Fruit fly (Drosophila melanogaster) whole organism, embryonic: ENCODE results near the gene CG2120.

Experiments used
- Asciz ChIP-seq: fragments of 200-800 bp; sonication (Bioruptor generic); optimal IDR thresholded peaks from 2 replicates; lab custom pipeline; 2017; ENCODE audit warnings: missing biosample characterization, mild to moderate bottlenecking, missing genetic modification characterization, missing genetic modification reagents
- B-H1 ChIP-seq: fragments of 200-800 bp; sonication (Bioruptor generic); IDR thresholded peaks from 3 replicates; pipeline ENCODE4 v1.3.6; 2022; ENCODE audit warnings: missing biosample characterization, missing genetic modification characterization
- CG10274 ChIP-seq: fragments of 200-800 bp; sonication (Bioruptor generic); optimal IDR thresholded peaks from 3 replicates; lab custom pipeline; 2017; ENCODE audit warnings: missing biosample characterization, mild to moderate bottlenecking, missing genetic modification characterization
- CG10321 ChIP-seq: fragments of 200-800 bp; sonication (Bioruptor generic); IDR thresholded peaks from 2 replicates; pipeline ENCODE4 v1.3.6; 2022; ENCODE audit warnings: missing biosample characterization, missing genetic modification characterization
- CG13296 ChIP-seq: fragments of 200-800 bp; sonication (Bioruptor generic); optimal IDR thresholded peaks from 3 replicates; lab custom pipeline; 2018; ENCODE audit warnings: missing biosample characterization, mild to moderate bottlenecking, missing genetic modification characterization
- CG17359 ChIP-seq: fragments of 200-800 bp; sonication (Bioruptor generic); optimal IDR thresholded peaks from 3 replicates; lab custom pipeline; 2018; ENCODE audit warnings: missing biosample characterization, mild to moderate bottlenecking, missing genetic modification characterization, moderate library complexity
- CG42726 ChIP-seq: fragments of 200-800 bp; sonication (Bioruptor generic); IDR thresholded peaks from 2 replicates; pipeline ENCODE4 v1.3.6; 2022; ENCODE audit warnings: missing biosample characterization, missing genetic modification characterization; ENCODE audit not compliant: partially characterized antibody
- CG4404 ChIP-seq: fragments of 200-800 bp; sonication (Bioruptor generic); IDR thresholded peaks from 2 replicates; pipeline ENCODE4 v1.3.6; 2022; ENCODE audit warnings: missing biosample characterization, missing genetic modification characterization
- CG4854 ChIP-seq: fragments of 200-800 bp; sonication (Bioruptor generic); optimal IDR thresholded peaks from 2 replicates; lab custom pipeline; 2016; ENCODE audit warnings: missing biosample characterization, missing genetic modification characterization, inconsistent platforms
- CG6683 ChIP-seq: fragments of 200-800 bp; sonication (Bioruptor generic); optimal IDR thresholded peaks from 2 replicates; lab custom pipeline; 2017; ENCODE audit warnings: missing biosample characterization, mild to moderate bottlenecking, missing genetic modification characterization, missing genetic modification reagents
- CG6813 ChIP-seq: fragments of 200-800 bp; sonication (Bioruptor generic); optimal IDR thresholded peaks from 2 replicates; lab custom pipeline; 2017; ENCODE audit warnings: missing biosample characterization, missing genetic modification characterization, mild to moderate bottlenecking, moderate library complexity, missing genetic modification reagents
- CG7745 ChIP-seq: fragments of 200-800 bp; sonication (Bioruptor generic); optimal IDR thresholded peaks from 2 replicates; lab custom pipeline; 2018; ENCODE audit warnings: missing biosample characterization, mild to moderate bottlenecking, missing genetic modification characterization, moderate library complexity
- CG7987 ChIP-seq: fragments of 200-800 bp; sonication (Bioruptor generic); optimal IDR thresholded peaks from 2 replicates; lab custom pipeline; 2018; ENCODE audit warnings: missing biosample characterization, mild to moderate bottlenecking, missing genetic modification characterization, moderate library complexity
- CG8089 ChIP-seq: fragments of 200-800 bp; sonication (Bioruptor generic); optimal IDR thresholded peaks from 3 replicates; lab custom pipeline; 2016; ENCODE audit warnings: missing biosample characterization, missing genetic modification characterization
- Chrac-16 ChIP-seq: fragments of 200-800 bp; sonication (Bioruptor generic); optimal IDR thresholded peaks from 3 replicates; lab custom pipeline; 2016; ENCODE audit warnings: missing biosample characterization, missing genetic modification characterization
- Deaf1 ChIP-seq: fragments of 200-800 bp; optimal IDR thresholded peaks from 3 replicates; lab custom pipeline; 2019; ENCODE audit warnings: missing biosample characterization, mild to moderate bottlenecking, missing genetic modification characterization, moderate library complexity
- Drgx ChIP-seq: fragments of 200-800 bp; sonication (Bioruptor generic); IDR thresholded peaks from 2 replicates; pipeline ENCODE4 v1.3.6; 2022; ENCODE audit warnings: missing biosample characterization, missing genetic modification characterization
- HmgZ ChIP-seq: fragments of 200-800 bp; sonication (Bioruptor generic); optimal IDR thresholded peaks from 2 replicates; lab custom pipeline; 2018; ENCODE audit warnings: missing biosample characterization, mild to moderate bottlenecking, missing genetic modification characterization
- Hr78 ChIP-seq, 2 experiments: fragments of 200-800 bp in 1 of 2; fragments of >200 bp in 1 of 2; sonication (Bioruptor generic) in 1 of 2; optimal IDR thresholded peaks; 2 replicates each; lab custom pipeline; 2017 to 2019; ENCODE audit warnings: missing biosample characterization in 2 of 2, missing genetic modification characterization in 2 of 2, mild to moderate bottlenecking in 1 of 2, moderate library complexity in 1 of 2
- Med ChIP-seq: fragments of 200-800 bp; sonication (Bioruptor generic); peaks from one replicate; lab custom pipeline; 2016; ENCODE audit warnings: missing biosample characterization, missing genetic modification characterization, mild to moderate bottlenecking, inconsistent platforms, moderate library complexity
- Optix ChIP-seq: fragments of 200-800 bp; sonication (Bioruptor generic); IDR thresholded peaks from 3 replicates; pipeline ENCODE4 v1.3.6; 2022; ENCODE audit warnings: missing biosample characterization, missing genetic modification characterization
- PHDP ChIP-seq: fragments of 200-800 bp; sonication (Bioruptor generic); optimal IDR thresholded peaks from 3 replicates; lab custom pipeline; 2018; ENCODE audit warnings: missing biosample characterization, mild to moderate bottlenecking, missing genetic modification characterization, moderate library complexity
- Pdp1 ChIP-seq, 2 experiments: fragments of 200-800 bp; sonication (Bioruptor generic); optimal IDR thresholded peaks; 3 replicates each; lab custom pipeline; 2016; ENCODE audit warnings: missing biosample characterization in 2 of 2, missing genetic modification characterization in 2 of 2, mild to moderate bottlenecking in 1 of 2, moderate library complexity in 1 of 2
- Ssrp ChIP-seq: fragments of 200-800 bp; sonication (Bioruptor generic); optimal IDR thresholded peaks from 2 replicates; lab custom pipeline; 2018; ENCODE audit warnings: missing biosample characterization, mild to moderate bottlenecking, missing genetic modification characterization, moderate library complexity
- Taf1 ChIP-seq: fragments of 200-800 bp; sonication (Bioruptor generic); IDR thresholded peaks from 2 replicates; pipeline ENCODE4 v1.3.6; 2022; ENCODE audit warnings: missing biosample characterization, missing genetic modification characterization
- Vsx1 ChIP-seq: fragments of 200-800 bp; sonication (Bioruptor generic); optimal IDR thresholded peaks from 2 replicates; lab custom pipeline; 2017; ENCODE audit warnings: missing biosample characterization, mild to moderate bottlenecking, missing genetic modification characterization, missing genetic modification reagents
- chinmo ChIP-seq: fragments of 200-800 bp; sonication (Bioruptor generic); IDR thresholded peaks from 4 replicates; pipeline ENCODE4 v1.3.6; 2022; ENCODE audit warnings: missing biosample characterization, missing genetic modification characterization; ENCODE audit not compliant: partially characterized antibody
- chn ChIP-seq: fragments of 200-800 bp; sonication (Bioruptor generic); optimal IDR thresholded peaks from 2 replicates; lab custom pipeline; 2016; ENCODE audit warnings: missing biosample characterization, missing genetic modification characterization
- dysf ChIP-seq: fragments of 200-800 bp; sonication (Bioruptor generic); IDR thresholded peaks from 3 replicates; pipeline ENCODE4 v1.3.6; 2022; ENCODE audit warnings: missing biosample characterization, missing genetic modification characterization
- exex ChIP-seq: fragments of 200-800 bp; sonication (Bioruptor generic); optimal IDR thresholded peaks from 4 replicates; lab custom pipeline; 2018; ENCODE audit warnings: missing biosample characterization, mild to moderate bottlenecking, missing genetic modification characterization, moderate library complexity
- gro ChIP-seq: fragments of 200-800 bp; sonication (Bioruptor generic); optimal IDR thresholded peaks from 2 replicates; lab custom pipeline; 2016; ENCODE audit warnings: missing biosample characterization, missing genetic modification characterization
- ken ChIP-seq: fragments of 200-800 bp; sonication (Bioruptor generic); IDR thresholded peaks from 3 replicates; pipeline ENCODE4 v1.3.6; 2022; ENCODE audit warnings: missing biosample characterization, missing genetic modification characterization
- lbe ChIP-seq: fragments of 200-800 bp; sonication (Bioruptor generic); optimal IDR thresholded peaks from 2 replicates; lab custom pipeline; 2016; ENCODE audit warnings: missing biosample characterization, mild to moderate bottlenecking, missing genetic modification characterization
- mirr ChIP-seq: fragments of 200-800 bp; sonication (Bioruptor generic); optimal IDR thresholded peaks from 3 replicates; lab custom pipeline; 2018; ENCODE audit warnings: missing biosample characterization, mild to moderate bottlenecking, missing genetic modification characterization
- pfk ChIP-seq: fragments of 200-800 bp; sonication (Bioruptor generic); optimal IDR thresholded peaks from 2 replicates; lab custom pipeline; 2018; ENCODE audit warnings: missing biosample characterization, mild to moderate bottlenecking, missing genetic modification characterization, moderate library complexity
- sens ChIP-seq: fragments of 200-800 bp; sonication (Bioruptor generic); peaks from one replicate; lab custom pipeline; 2016; ENCODE audit warnings: missing biosample characterization, missing genetic modification characterization
- sqz ChIP-seq: fragments of 200-800 bp; sonication (Bioruptor generic); optimal IDR thresholded peaks from 3 replicates; lab custom pipeline; 2018; ENCODE audit warnings: missing biosample characterization, mild to moderate bottlenecking, missing genetic modification characterization
- stwl ChIP-seq: fragments of 200-800 bp; sonication (Bioruptor generic); optimal IDR thresholded peaks from 3 replicates; lab custom pipeline; 2018; ENCODE audit warnings: missing biosample characterization, mild to moderate bottlenecking, missing genetic modification characterization, moderate library complexity
- sug ChIP-seq: fragments of 200-800 bp; optimal IDR thresholded peaks from 2 replicates; lab custom pipeline; 2019; ENCODE audit warnings: missing biosample characterization, mild to moderate bottlenecking, missing genetic modification characterization, moderate library complexity
- zfh2 ChIP-seq: fragments of 200-800 bp; sonication (Bioruptor generic); optimal IDR thresholded peaks from 2 replicates; lab custom pipeline; 2016; ENCODE audit warnings: missing biosample characterization, missing genetic modification characterization

CG2120 gene

dm6 chrX:8106281-8107050 lies 29.2 kb upstream of the CG2120 start (continued):
- peak; percentile 73 for TF ChIP-seq mirr (GFP tag; lab: Kevin White, UChicago)
- no peak for TF ChIP-seq Ssrp
- TF ChIP-seq Chrac-16: no peak
- TF ChIP-seq stwl: no peak
- TF ChIP-seq CG6683 (GFP tag; lab: Kevin White, UChicago): no peak
- TF ChIP-seq CG7987 (GFP tag; lab: Kevin White, UChicago): no peak
- TF ChIP-seq CG10274 (GFP tag; lab: Kevin White, UChicago): no peak
- TF ChIP-seq Med (GFP tag; lab: Kevin White, UChicago): peak; percentile 32
- no peak for TF ChIP-seq PHDP (tag; lab: Kevin White, UChicago)
- TF ChIP-seq Vsx1 (GFP tag; lab: Kevin White, UChicago): peak; percentile 14
- TF ChIP-seq Pdp1 (GFP tag; optimal IDR thresholded peaks at IDR 0.05; lab: Kevin White, UChicago): peak in 1 of 2 experiments; percentile 50
- TF ChIP-seq lbe: peak; percentile 15
- peak in 1 of 2 experiments; percentile 53 for TF ChIP-seq Hr78 (GFP tag; optimal IDR thresholded peaks at IDR 0.05; lab: Kevin White, UChicago)
- TF ChIP-seq sug (tag; lab: Kevin White, UChicago): peak; percentile 79
- TF ChIP-seq CG17359: no peak
- TF ChIP-seq chinmo: 0 out of 4 replicates have a peak, but pooled peaks have one; percentile 14
- no peak for TF ChIP-seq CG4854 (GFP tag; lab: Kevin White, UChicago)
- no peak for TF ChIP-seq Asciz (GFP tag; lab: Kevin White, UChicago)
- peak; percentile 37 for TF ChIP-seq CG6813 (GFP tag; lab: Kevin White, UChicago)
- TF ChIP-seq chn: no peak
- no peak for TF ChIP-seq CG10321 (GFP tag; lab: Robert Waterston, UW)
- TF ChIP-seq Drgx (GFP tag; lab: Robert Waterston, UW): no peak
- TF ChIP-seq Optix (GFP tag; lab: Robert Waterston, UW): no peak
- TF ChIP-seq CG13296 (GFP tag; lab: Kevin White, UChicago): no peak
- TF ChIP-seq ken (GFP tag; lab: Robert Waterston, UW): no peak
- no peak for TF ChIP-seq Taf1 (GFP tag; lab: Robert Waterston, UW)
- peak; percentile 67 for TF ChIP-seq sens (GFP tag; lab: Kevin White, UChicago)
- no peak for TF ChIP-seq CG4404 (GFP tag; lab: Robert Waterston, UW)
- peak; percentile 53 for TF ChIP-seq sqz (GFP tag; lab: Kevin White, UChicago)

dm6 chrX:8107936-8108335 lies 27.7 kb upstream of the CG2120 start:
- TF ChIP-seq Chrac-16 (no peak), CG7745 (tag; lab: Kevin White, UChicago) (no peak), exex (tag; lab: Kevin White, UChicago) (peak; percentile 72), pfk (GFP tag; lab: Kevin White, UChicago) (peak; percentile 87), gro (GFP tag; lab: Kevin White, UChicago) (no peak), CG42726 (GFP tag; lab: Robert Waterston, UW) (no peak), zfh2 (no peak), B-H1 (GFP tag; lab: Robert Waterston, UW) (no peak), dysf (GFP tag; lab: Robert Waterston, UW) (no peak), CG8089 (GFP tag; lab: Kevin White, UChicago) (no peak), HmgZ (tag; lab: Kevin White, UChicago) (no peak), Deaf1 (peak; percentile 8)
